Fruit fly (Drosophila melanogaster): ENCODE results near the gene RhoGAP1A.
A peak's percentile ranks its signal among the peaks of the same experiment; 100 is the strongest.

dm6 chrX:123799-124198 lies 3.5 kb upstream of the RhoGAP1A start:
- TF ChIP-seq CG8478 (optimal IDR thresholded peaks at IDR 0.05): no peak
- peak in 1 of 2 experiments; percentile 31 for TF ChIP-seq CTCF (optimal IDR thresholded peaks at IDR 0.05)

Data from S2 (cell line).